Worm (Caenorhabditis elegans) whole organism, young adult: ENCODE measurements around the gene F40D4.13.

Experiments
- B0035.1 ChIP-seq: sonication (generic microtip); optimal IDR thresholded peaks from 2 replicates; lab custom pipeline; 2016; ENCODE audit warnings: missing genetic modification characterization, mild to moderate bottlenecking, missing compliant biosample characterization, missing genotype, missing genetic modification reagents
- B0261.1 ChIP-seq: sonication (generic microtip); optimal IDR thresholded peaks from 2 replicates; lab custom pipeline; 2016; ENCODE audit warnings: mild to moderate bottlenecking, missing genetic modification characterization, moderate library complexity, missing compliant biosample characterization
- C06A6.2 ChIP-seq: fragments of 200-800 bp; sonication (Bioruptor generic); conservative IDR thresholded peaks from 2 replicates; pipeline ENCODE4 v1.3.6; 2022; ENCODE audit warnings: missing genetic modification characterization, missing compliant biosample characterization
- F33H1.4 ChIP-seq: fragments of 200-800 bp; sonication (Bioruptor generic); IDR thresholded peaks from 2 replicates; pipeline ENCODE4 v1.3.6; 2022; ENCODE audit warnings: missing genetic modification reagents, missing genetic modification characterization, missing compliant biosample characterization
- K11D2.4 ChIP-seq: fragments of 200-800 bp; sonication (Bioruptor generic); IDR thresholded peaks from 2 replicates; pipeline ENCODE4 v1.3.6; 2022; ENCODE audit warnings: missing genetic modification reagents, missing genetic modification characterization, missing compliant biosample characterization
- Y53F4B.3 ChIP-seq: fragments of 200-800 bp; sonication (Bioruptor generic); IDR thresholded peaks from 2 replicates; pipeline ENCODE4 v1.3.6; 2022; ENCODE audit warnings: missing genetic modification reagents, missing genetic modification characterization, missing compliant biosample characterization
- Y79H2A.3 ChIP-seq: fragments of 200-800 bp; sonication (Bioruptor generic); conservative IDR thresholded peaks from 2 replicates; pipeline ENCODE4 v1.3.6; 2022; ENCODE audit warnings: missing genetic modification reagents, missing genetic modification characterization, missing compliant biosample characterization
- aptf-3 ChIP-seq: fragments of 200-800 bp; sonication (Bioruptor generic); IDR thresholded peaks from 2 replicates; pipeline ENCODE4 v1.3.6; 2022; ENCODE audit warnings: missing genetic modification characterization, missing compliant biosample characterization
- atf-7 ChIP-seq: sonication (generic microtip); optimal IDR thresholded peaks from 2 replicates; lab custom pipeline; 2017; ENCODE audit warnings: mild to moderate bottlenecking, missing genetic modification characterization, missing compliant biosample characterization
- attf-3 ChIP-seq: fragments of 200-800 bp; sonication (Bioruptor generic); conservative IDR thresholded peaks from 2 replicates; pipeline ENCODE4 v1.3.6; 2022; ENCODE audit warnings: missing genetic modification reagents, missing genetic modification characterization, missing compliant biosample characterization
- bed-1 ChIP-seq: fragments of 200-800 bp; sonication (Bioruptor generic); IDR thresholded peaks from 2 replicates; pipeline ENCODE4 v1.3.6; 2022; ENCODE audit warnings: missing genetic modification reagents, missing genetic modification characterization, missing compliant biosample characterization
- cebp-1 ChIP-seq, 2 experiments: fragments of 200-800 bp in 1 of 2; sonication (Bioruptor generic) in 1 of 2; sonication (generic microtip) in 1 of 2; IDR thresholded peaks in 1 of 2; optimal IDR thresholded peaks in 1 of 2; 2 replicates each; pipeline versions ENCODE4 v1.3.6 to Lab custom; 2017 to 2022; ENCODE audit warnings: missing compliant biosample characterization in 2 of 2, missing genetic modification characterization in 2 of 2, mild to moderate bottlenecking in 1 of 2, missing genetic modification reagents in 1 of 2, moderate library complexity in 1 of 2
- ceh-100 ChIP-seq: fragments of 200-800 bp; sonication (Bioruptor generic); IDR thresholded peaks from 2 replicates; pipeline ENCODE4 v1.3.6; 2022; ENCODE audit warnings: missing genetic modification reagents, missing genetic modification characterization, missing compliant biosample characterization
- ceh-27 ChIP-seq: fragments of 200-800 bp; sonication (Bioruptor generic); optimal IDR thresholded peaks from 2 replicates; lab custom pipeline; 2018; ENCODE audit warnings: mild to moderate bottlenecking, missing genetic modification characterization, moderate library complexity, missing compliant biosample characterization
- ceh-40 ChIP-seq: fragments of 200-800 bp; sonication (Bioruptor generic); IDR thresholded peaks from 2 replicates; pipeline ENCODE4 v1.3.6; 2022; ENCODE audit warnings: missing genetic modification characterization, missing compliant biosample characterization
- chd-7 ChIP-seq: sonication (generic microtip); optimal IDR thresholded peaks from 2 replicates; lab custom pipeline; 2016; ENCODE audit warnings: mild to moderate bottlenecking, missing genetic modification characterization, moderate library complexity, missing compliant biosample characterization
- dox-1 ChIP-seq: fragments of 200-800 bp; sonication (Bioruptor generic); IDR thresholded peaks from 2 replicates; pipeline ENCODE4 v1.3.6; 2022; ENCODE audit warnings: missing genetic modification reagents, missing genetic modification characterization, missing compliant biosample characterization
- dpff-1 ChIP-seq: sonication (generic microtip); optimal IDR thresholded peaks from 2 replicates; lab custom pipeline; 2017; ENCODE audit warnings: mild to moderate bottlenecking, missing genetic modification characterization, missing compliant biosample characterization
- egl-44 ChIP-seq: fragments of 200-800 bp; sonication (Bioruptor generic); IDR thresholded peaks from 2 replicates; pipeline ENCODE4 v1.3.6; 2022; ENCODE audit warnings: missing genetic modification reagents, missing genetic modification characterization, missing compliant biosample characterization
- egrh-3 ChIP-seq: fragments of 200-800 bp; sonication (Bioruptor generic); IDR thresholded peaks from 2 replicates; pipeline ENCODE4 v1.3.6; 2022; ENCODE audit warnings: missing genetic modification reagents, missing genetic modification characterization, missing compliant biosample characterization
- hmg-20 ChIP-seq: fragments of 200-800 bp; sonication (Bioruptor generic); IDR thresholded peaks from 2 replicates; pipeline ENCODE4 v1.3.6; 2022; ENCODE audit warnings: missing genetic modification reagents, missing genetic modification characterization, missing compliant biosample characterization
- let-607 ChIP-seq, 2 experiments: fragments of 200-800 bp in 1 of 2; sonication (Bioruptor generic) in 1 of 2; sonication (generic microtip) in 1 of 2; optimal IDR thresholded peaks; 2 replicates each; lab custom pipeline; 2016 to 2018; ENCODE audit warnings: mild to moderate bottlenecking in 2 of 2, missing compliant biosample characterization in 2 of 2, missing genetic modification characterization in 2 of 2, moderate library complexity in 2 of 2, missing genotype in 1 of 2
- lin-26 ChIP-seq: fragments of 200-800 bp; sonication (Bioruptor generic); IDR thresholded peaks from 2 replicates; pipeline ENCODE4 v1.3.6; 2022; ENCODE audit warnings: missing genetic modification reagents, missing genetic modification characterization, missing compliant biosample characterization
- lin-54 ChIP-seq: fragments of 200-800 bp; sonication (Bioruptor generic); optimal IDR thresholded peaks from 2 replicates; lab custom pipeline; 2018; ENCODE audit warnings: mild to moderate bottlenecking, missing genetic modification characterization, missing compliant biosample characterization
- madf-10 ChIP-seq: sonication (generic microtip); optimal IDR thresholded peaks from 2 replicates; lab custom pipeline; 2016; ENCODE audit warnings: mild to moderate bottlenecking, missing genetic modification characterization, missing compliant biosample characterization
- nfyb-1 ChIP-seq: fragments of 200-800 bp; sonication (Bioruptor generic); IDR thresholded peaks from 2 replicates; pipeline ENCODE4 v1.3.6; 2022; ENCODE audit warnings: missing genetic modification reagents, missing genetic modification characterization, missing compliant biosample characterization
- pbrm-1 ChIP-seq: fragments of 200-800 bp; sonication (Bioruptor generic); IDR thresholded peaks from 2 replicates; pipeline ENCODE4 v1.3.6; 2022; ENCODE audit warnings: missing genetic modification reagents, missing genetic modification characterization, missing compliant biosample characterization
- rec-8 ChIP-seq, 2 experiments: sonication (generic microtip); optimal IDR thresholded peaks; 2 replicates each; lab custom pipeline; 2016; ENCODE audit warnings: mild to moderate bottlenecking in 2 of 2, missing genetic modification characterization in 2 of 2, missing genetic modification reagents in 2 of 2, missing genotype in 2 of 2, missing biosample characterization in 1 of 2, missing compliant biosample characterization in 1 of 2, moderate library complexity in 1 of 2
- sdz-38 ChIP-seq: sonication (generic microtip); optimal IDR thresholded peaks from 2 replicates; lab custom pipeline; 2016; ENCODE audit warnings: missing genotype, missing genetic modification characterization, missing compliant biosample characterization
- snpc-3.4 ChIP-seq: sonication (generic microtip); optimal IDR thresholded peaks from 2 replicates; lab custom pipeline; 2017; ENCODE audit warnings: missing genetic modification characterization, mild to moderate bottlenecking, missing compliant biosample characterization, antibody characterized with exemption, moderate library complexity, missing genotype, missing genetic modification reagents
- snpc-4 ChIP-seq, 5 experiments: fragments of 150-350 bp in 1 of 5; sonication (generic microtip) in 4 of 5; optimal IDR thresholded peaks; 2 replicates each; lab custom pipeline; 2014 to 2018; ENCODE audit warnings: missing genetic modification characterization in 5 of 5, missing biosample characterization in 3 of 5, antibody characterized with exemption in 2 of 5, mild to moderate bottlenecking in 2 of 5, missing compliant biosample characterization in 2 of 5, missing genotype in 2 of 5, moderate library complexity in 2 of 5, missing genetic modification reagents in 1 of 5
- somi-1 ChIP-seq: fragments of 200-800 bp; sonication (Bioruptor generic); optimal IDR thresholded peaks from 2 replicates; lab custom pipeline; 2018; ENCODE audit warnings: mild to moderate bottlenecking, missing genetic modification characterization, missing compliant biosample characterization
- zfh-2 ChIP-seq: fragments of 200-800 bp; sonication (Bioruptor generic); conservative IDR thresholded peaks from 2 replicates; pipeline ENCODE4 v1.3.6; 2022; ENCODE audit warnings: missing genetic modification reagents, missing genetic modification characterization, missing compliant biosample characterization
- ztf-18 ChIP-seq: sonication (generic microtip); optimal IDR thresholded peaks from 2 replicates; lab custom pipeline; 2016; ENCODE audit warnings: missing genotype, mild to moderate bottlenecking, missing genetic modification characterization, missing compliant biosample characterization
- ztf-6 ChIP-seq: fragments of 200-800 bp; sonication (Bioruptor generic); IDR thresholded peaks from 2 replicates; pipeline ENCODE4 v1.3.6; 2022; ENCODE audit warnings: missing genetic modification reagents, missing genetic modification characterization, missing compliant biosample characterization

Gene F40D4.13

ce11 chrV:17170822-17171221 is 13.8 kb upstream of the F40D4.13 start, which contains the start of gene srw-51:
Gene srw-51 (minus strand): TSS chrV:17170922.
- TF ChIP-seq chd-7 (tag; lab: Kevin White, UChicago) = no peak
- TF ChIP-seq rec-8 (tag; optimal IDR thresholded peaks at IDR 0.05; lab: Kevin White, UChicago) = no peak
- TF ChIP-seq B0035.1 = no peak
- TF ChIP-seq bed-1 (GFP tag; lab: Robert Waterston, UW) = no peak
- TF ChIP-seq egl-44 (GFP tag; lab: Robert Waterston, UW) = no peak
- TF ChIP-seq lin-54 = no peak
- no peak for TF ChIP-seq dox-1 (GFP tag; lab: Robert Waterston, UW)
- no peak for TF ChIP-seq cebp-1 (GFP tag; IDR thresholded peaks at IDR 0.05; lab: Robert Waterston, UW)
- no peak for TF ChIP-seq cebp-1 (tag; optimal IDR thresholded peaks at IDR 0.05; lab: Kevin White, UChicago)
- TF ChIP-seq attf-3 (GFP tag; lab: Robert Waterston, UW) = no peak
- no peak for TF ChIP-seq egrh-3 (GFP tag; lab: Robert Waterston, UW)
- no peak for TF ChIP-seq sdz-38 (tag; lab: Kevin White, UChicago)
- TF ChIP-seq ztf-6 = no peak

DNA sequence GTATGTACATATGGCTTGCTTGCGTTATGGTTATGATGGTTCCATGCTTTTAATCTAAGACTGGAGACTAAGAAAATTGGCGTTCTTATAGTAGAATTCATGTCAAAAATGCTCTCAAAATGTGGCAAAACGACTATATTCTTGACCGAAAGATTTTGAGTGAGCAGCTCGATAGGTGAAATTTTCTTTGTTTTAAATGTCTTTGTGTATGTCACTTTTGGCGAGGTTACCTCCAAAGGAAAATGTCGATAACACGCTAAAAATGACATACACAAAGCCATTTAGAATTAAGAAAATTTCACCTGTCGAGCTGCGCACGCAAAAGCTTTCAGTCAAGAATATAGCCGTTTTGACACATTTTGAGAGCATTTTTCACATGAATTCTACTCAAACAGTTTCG is 10.4 kb upstream of the F40D4.13 start, which contains the start of gene srz-66:
Gene srz-66 (minus strand): TSS at position 101 of the 400 bp plus-strand sequence.
- TF ChIP-seq K11D2.4 (GFP tag; lab: Robert Waterston, UW) (no peak), ceh-100 (GFP tag; lab: Robert Waterston, UW) (no peak), C06A6.2 (no peak), snpc-3.4 (tag; lab: Kevin White, UChicago) (no peak), dpff-1 (tag; lab: Kevin White, UChicago) (no peak), lin-26 (GFP tag; lab: Robert Waterston, UW) (no peak), atf-7 (tag; lab: Kevin White, UChicago) (no peak), Y79H2A.3 (GFP tag; lab: Robert Waterston, UW) (no peak), ztf-6 (no peak), madf-10 (tag; lab: Kevin White, UChicago) (no peak), somi-1 (GFP tag; lab: Kevin White, UChicago) (no peak), zfh-2 (GFP tag; lab: Robert Waterston, UW) (no peak)
- TF ChIP-seq, all 124 proteins: peak for 0

DNA sequence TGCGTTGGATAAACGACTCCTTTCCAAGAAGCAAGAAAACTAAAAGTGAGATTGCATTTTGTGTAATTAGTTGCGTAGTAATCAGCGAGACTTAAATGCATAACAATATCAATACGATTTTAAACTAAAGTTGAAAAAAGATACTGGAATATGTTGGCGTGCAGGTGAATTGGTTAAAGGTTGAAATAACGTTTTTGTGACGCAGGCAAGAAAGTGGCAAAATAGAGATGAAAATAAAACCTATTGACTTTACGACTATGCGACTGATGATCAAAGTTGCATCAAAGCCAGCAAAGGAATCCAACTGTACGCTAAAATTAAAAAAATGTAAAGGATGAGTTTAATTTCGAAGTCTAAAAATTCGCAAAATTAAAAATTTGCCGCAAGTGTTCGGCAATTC is 8.4 kb upstream of the F40D4.13 start, which contains the start of gene srh-102:
Gene srh-102 (minus strand): TSS at position 101 of the 400 bp plus-strand sequence.
- TF ChIP-seq ztf-18 (tag; lab: Kevin White, UChicago) (no peak), F33H1.4 (GFP tag; lab: Robert Waterston, UW) (no peak), let-607 (tag; optimal IDR thresholded peaks at IDR 0.05; lab: Kevin White, UChicago) (no peak), snpc-4 (GFP tag; optimal IDR thresholded peaks at IDR 0.05; lab: Kevin White, UChicago) (no peak), snpc-4 (tag; optimal IDR thresholded peaks at IDR 0.05; lab: Kevin White, UChicago) (no peak)

- no peak for TF ChIP-seq lin-26 (GFP tag; lab: Robert Waterston, UW)
- TF ChIP-seq pbrm-1 (GFP tag; lab: Robert Waterston, UW) = no peak
- TF ChIP-seq nfyb-1 = no peak
- TF ChIP-seq ceh-40 (GFP tag; lab: Robert Waterston, UW) = no peak
- no peak for TF ChIP-seq aptf-3 (GFP tag; lab: Robert Waterston, UW)
- TF ChIP-seq B0261.1 (tag; lab: Kevin White, UChicago) = no peak
- no peak for TF ChIP-seq ceh-27 (GFP tag; lab: Kevin White, UChicago)
- TF ChIP-seq hmg-20 (GFP tag; lab: Robert Waterston, UW) = no peak
- no peak for TF ChIP-seq Y53F4B.3 (GFP tag; lab: Robert Waterston, UW)
These were observed 2.4 kb upstream of the F40D4.13 start, which contains the start of gene F40D4.12 for ce11 chrV:17159430-17159924. Gene F40D4.12 (plus strand): TSS chrV:17159874.
